Fruit fly (Drosophila melanogaster): ENCODE data around the gene Alp11.

Gene Alp11

dm6 chrX:15618953-15619630 lies 31.6 kb downstream of the Alp11 start (continued):
- TF ChIP-seq CG1233 (GFP tag; optimal IDR thresholded peaks at IDR 0.05) (peak; percentile 76), NK7.1 (GFP tag; optimal IDR thresholded peaks at IDR 0.05) (peak; percentile 34), CG18011 (GFP tag; optimal IDR thresholded peaks at IDR 0.05) (peak; percentile 33), CG11504 (tag; optimal IDR thresholded peaks at IDR 0.05) (peak; percentile 89), org-1 (GFP tag; optimal IDR thresholded peaks at IDR 0.05) (peak; percentile 68), Optix (GFP tag; IDR thresholded peaks at IDR 0.05) (peak; percentile 83), CG9876 (GFP tag; optimal IDR thresholded peaks at IDR 0.05) (peak; percentile 73), phol (tag; optimal IDR thresholded peaks at IDR 0.05) (peak; percentile 82), CG14965 (GFP tag; optimal IDR thresholded peaks at IDR 0.05; ENCODE audit: borderline replicate concordance) (no peak), CG2202 (tag; optimal IDR thresholded peaks at IDR 0.05) (peak; percentile 54), cwo (GFP tag; optimal IDR thresholded peaks at IDR 0.05) (peak; percentile 62), fd102C (GFP tag; optimal IDR thresholded peaks at IDR 0.05) (no peak), Lim3 (GFP tag; IDR thresholded peaks at IDR 0.05) (no peak), hb (GFP tag; IDR thresholded peaks at IDR 0.05; ENCODE audit: partially characterized antibody) (no peak), Dad (GFP tag; optimal IDR thresholded peaks at IDR 0.05) (peak; percentile 57), CG8281 (tag; optimal IDR thresholded peaks at IDR 0.05) (peak; percentile 95), gcm (GFP tag; optimal IDR thresholded peaks at IDR 0.05) (peak; percentile 56), CG17361 (GFP tag; IDR thresholded peaks at IDR 0.05) (peak; percentile 83), Dip3 (GFP tag; optimal IDR thresholded peaks at IDR 0.05) (peak; percentile 63), CG2875 (GFP tag; optimal IDR thresholded peaks at IDR 0.05) (peak; percentile 76), CG10274 (GFP tag; optimal IDR thresholded peaks at IDR 0.05) (peak; percentile 60), CG1602 (GFP tag; optimal IDR thresholded peaks at IDR 0.05) (peak; percentile 80), Sry-β (GFP tag; optimal IDR thresholded peaks at IDR 0.05) (peak; percentile 46), gce (GFP tag; IDR thresholded peaks at IDR 0.05) (0 out of 3 replicates have a peak, but pooled peaks have one; percentile 56), YL-1 (GFP tag; optimal IDR thresholded peaks at IDR 0.05) (no peak), btn (GFP tag; optimal IDR thresholded peaks at IDR 0.05) (peak; percentile 58), pfk (GFP tag; optimal IDR thresholded peaks at IDR 0.05) (no peak), Spps (tag; optimal IDR thresholded peaks at IDR 0.05) (peak; percentile 1), Mad (GFP tag; optimal IDR thresholded peaks at IDR 0.05) (peak; percentile 63), CG9817 (tag; optimal IDR thresholded peaks at IDR 0.05) (peak; percentile 88), yki (optimal IDR thresholded peaks at IDR 0.05) (no peak), CG11696 (GFP tag; IDR thresholded peaks at IDR 0.05) (peak; percentile 16; the same call in 1 of the 2 replicates), CG4730 (GFP tag; IDR thresholded peaks at IDR 0.05) (peak; percentile 76), CG7357 (GFP tag; IDR thresholded peaks at IDR 0.05) (peak; percentile 33; the same call in 1 of the 3 replicates), wor (GFP tag; IDR thresholded peaks at IDR 0.05) (peak; percentile 51), esg (GFP tag; conservative IDR thresholded peaks at IDR 0.05) (peak; percentile 71), CG31224 (GFP tag; IDR thresholded peaks at IDR 0.05) (peak; percentile 56), toy (GFP tag; IDR thresholded peaks at IDR 0.05) (no peak), grn (GFP tag; optimal IDR thresholded peaks at IDR 0.05) (peak; percentile 88), CG12299 (tag; optimal IDR thresholded peaks at IDR 0.05) (peak; percentile 45), CG2678 (tag; optimal IDR thresholded peaks at IDR 0.05) (peak; percentile 81), vvl (GFP tag; IDR thresholded peaks at IDR 0.05) (peak; percentile 83), CG17328 (GFP tag; IDR thresholded peaks at IDR 0.05) (peak; percentile 69), corto (GFP tag; optimal IDR thresholded peaks at IDR 0.05) (no peak), z (GFP tag; IDR thresholded peaks at IDR 0.05) (no peak), sqz (GFP tag; optimal IDR thresholded peaks at IDR 0.05) (peak; percentile 80), tin (GFP tag; optimal IDR thresholded peaks at IDR 0.05) (peak; percentile 87), CG6254 (GFP tag; optimal IDR thresholded peaks at IDR 0.05) (peak; percentile 65), CG12942 (GFP tag; optimal IDR thresholded peaks at IDR 0.05) (peak; percentile 81), CG10147 (GFP tag; optimal IDR thresholded peaks at IDR 0.05) (peak; percentile 61)

All from whole organism, embryonic.